Fruit fly (Drosophila melanogaster) whole organism, embryonic: ENCODE results near the gene Tig.

Source experiments
- Atf3 ChIP-seq: fragments of 200-800 bp; sonication (Bioruptor generic); optimal IDR thresholded peaks from 3 replicates; lab custom pipeline; 2016; ENCODE audit warnings: missing biosample characterization, missing genetic modification characterization
- B-H1 ChIP-seq: fragments of 200-800 bp; sonication (Bioruptor generic); IDR thresholded peaks from 3 replicates; pipeline ENCODE4 v1.3.6; 2022; ENCODE audit warnings: missing biosample characterization, missing genetic modification characterization
- CG12744 ChIP-seq: fragments of 200-800 bp; sonication (Bioruptor generic); optimal IDR thresholded peaks from 2 replicates; lab custom pipeline; 2016; ENCODE audit warnings: missing biosample characterization, missing genetic modification characterization
- CG12769 ChIP-seq: fragments of 200-800 bp; sonication (Bioruptor generic); optimal IDR thresholded peaks from 2 replicates; lab custom pipeline; 2019; ENCODE audit warnings: missing biosample characterization, mild to moderate bottlenecking, missing genetic modification characterization, moderate library complexity
- CG13894 ChIP-seq: fragments of 200-800 bp; sonication (Bioruptor generic); optimal IDR thresholded peaks from 3 replicates; lab custom pipeline; 2018; ENCODE audit warnings: missing biosample characterization, mild to moderate bottlenecking, missing genetic modification characterization, moderate library complexity
- CG1529 ChIP-seq: fragments of 200-800 bp; sonication (Bioruptor generic); optimal IDR thresholded peaks from 3 replicates; lab custom pipeline; 2018; ENCODE audit warnings: missing biosample characterization, missing genetic modification characterization
- CG15601 ChIP-seq: fragments of 200-800 bp; sonication (Bioruptor generic); optimal IDR thresholded peaks from 3 replicates; lab custom pipeline; 2019; ENCODE audit warnings: missing biosample characterization, mild to moderate bottlenecking, missing genetic modification characterization, moderate library complexity
- CG1603 ChIP-seq: fragments of 200-800 bp; sonication (Bioruptor generic); optimal IDR thresholded peaks from 2 replicates; lab custom pipeline; 2019; ENCODE audit warnings: missing biosample characterization, mild to moderate bottlenecking, missing genetic modification characterization, moderate library complexity
- CG17328 ChIP-seq: fragments of 200-800 bp; sonication (Bioruptor generic); IDR thresholded peaks from 2 replicates; pipeline ENCODE4 v1.3.6; 2022; ENCODE audit warnings: missing biosample characterization, missing genetic modification characterization
- CG18599 ChIP-seq: fragments of 200-800 bp; sonication (Bioruptor generic); optimal IDR thresholded peaks from 3 replicates; lab custom pipeline; 2017; ENCODE audit warnings: missing biosample characterization, missing genetic modification characterization, mild to moderate bottlenecking, moderate library complexity, missing genetic modification reagents
- CG2129 ChIP-seq: fragments of 200-800 bp; sonication (Bioruptor generic); IDR thresholded peaks from 2 replicates; pipeline ENCODE4 v1.3.6; 2022; ENCODE audit warnings: missing biosample characterization, missing genetic modification characterization; ENCODE audit not compliant: partially characterized antibody
- CG4360 ChIP-seq: fragments of 200-800 bp; sonication (Bioruptor generic); IDR thresholded peaks from 2 replicates; pipeline ENCODE4 v1.3.6; 2022; ENCODE audit warnings: missing biosample characterization, missing genetic modification characterization
- CG4617 ChIP-seq: fragments of 200-800 bp; sonication (Bioruptor generic); optimal IDR thresholded peaks from 3 replicates; lab custom pipeline; 2016; ENCODE audit warnings: missing biosample characterization, missing genetic modification characterization, borderline replicate concordance
- CG4707 ChIP-seq: fragments of 200-800 bp; sonication (Bioruptor generic); optimal IDR thresholded peaks from 2 replicates; lab custom pipeline; 2018; ENCODE audit warnings: missing biosample characterization, mild to moderate bottlenecking, missing genetic modification characterization, moderate library complexity
- CG6175 ChIP-seq: fragments of 200-800 bp; sonication (Bioruptor generic); IDR thresholded peaks from 3 replicates; pipeline ENCODE4 v1.3.6; 2022; ENCODE audit warnings: missing biosample characterization, missing genetic modification characterization
- CG6689 ChIP-seq: fragments of 200-800 bp; sonication (Bioruptor generic); IDR thresholded peaks from 2 replicates; pipeline ENCODE4 v1.3.6; 2022; ENCODE audit warnings: missing biosample characterization, missing genetic modification characterization
- CG8924 ChIP-seq: fragments of 200-800 bp; optimal IDR thresholded peaks from 3 replicates; lab custom pipeline; 2019; ENCODE audit warnings: missing biosample characterization, mild to moderate bottlenecking, missing genetic modification characterization, moderate library complexity
- CG9797 ChIP-seq: fragments of 200-800 bp; sonication (Bioruptor generic); optimal IDR thresholded peaks from 3 replicates; lab custom pipeline; 2018; ENCODE audit warnings: missing biosample characterization, mild to moderate bottlenecking, missing genetic modification characterization
- E2f2 ChIP-seq: fragments of 200-800 bp; sonication (Bioruptor generic); IDR thresholded peaks from 2 replicates; pipeline ENCODE4 v1.3.6; 2022; ENCODE audit warnings: missing biosample characterization, missing genetic modification characterization
- HLH54F ChIP-seq: fragments of 200-800 bp; sonication (Bioruptor generic); optimal IDR thresholded peaks from 3 replicates; lab custom pipeline; 2016; ENCODE audit warnings: missing biosample characterization, missing genetic modification characterization
- Hmx ChIP-seq: fragments of 200-800 bp; sonication (Bioruptor generic); optimal IDR thresholded peaks from 2 replicates; lab custom pipeline; 2016; ENCODE audit warnings: missing biosample characterization, missing genetic modification characterization
- Hr3 ChIP-seq: fragments of 200-800 bp; sonication (Bioruptor generic); optimal IDR thresholded peaks from 3 replicates; lab custom pipeline; 2016; ENCODE audit warnings: missing biosample characterization, missing genetic modification characterization
- Jarid2 ChIP-seq: fragments of 200-800 bp; sonication (Bioruptor generic); optimal IDR thresholded peaks from 3 replicates; lab custom pipeline; 2017; ENCODE audit warnings: mild to moderate bottlenecking, missing biosample characterization, missing genetic modification reagents, missing genetic modification characterization
- MBD-R2 ChIP-seq: fragments of 200-800 bp; sonication (Bioruptor generic); IDR thresholded peaks from 2 replicates; pipeline ENCODE4 v1.3.6; 2022; ENCODE audit warnings: missing biosample characterization, missing genetic modification characterization
- MESR4 ChIP-seq: fragments of 200-800 bp; sonication (Bioruptor generic); optimal IDR thresholded peaks from 2 replicates; lab custom pipeline; 2018; ENCODE audit warnings: missing biosample characterization, mild to moderate bottlenecking, missing genetic modification characterization, moderate library complexity
- Meics ChIP-seq: fragments of 200-800 bp; sonication (Bioruptor generic); optimal IDR thresholded peaks from 2 replicates; lab custom pipeline; 2017; ENCODE audit warnings: missing biosample characterization, mild to moderate bottlenecking, missing genetic modification characterization
- NFAT ChIP-seq: fragments of 200-800 bp; sonication (Bioruptor generic); IDR thresholded peaks from 2 replicates; pipeline ENCODE4 v1.3.6; 2022; ENCODE audit warnings: missing biosample characterization, missing genetic modification characterization
- Neu2 ChIP-seq: fragments of 200-800 bp; sonication (Bioruptor generic); optimal IDR thresholded peaks from 3 replicates; lab custom pipeline; 2016; ENCODE audit warnings: missing biosample characterization, missing genetic modification characterization, borderline replicate concordance
- Nf-YB ChIP-seq: fragments of 200-800 bp; sonication (Bioruptor generic); optimal IDR thresholded peaks from 3 replicates; lab custom pipeline; 2019; ENCODE audit warnings: missing biosample characterization, mild to moderate bottlenecking, missing genetic modification characterization, moderate library complexity
- Nf-YC ChIP-seq: fragments of 200-800 bp; optimal IDR thresholded peaks from 3 replicates; lab custom pipeline; 2019; ENCODE audit warnings: missing biosample characterization, mild to moderate bottlenecking, missing genetic modification characterization, moderate library complexity
- NfI ChIP-seq: fragments of 200-800 bp; sonication (Bioruptor generic); optimal IDR thresholded peaks from 3 replicates; lab custom pipeline; 2018; ENCODE audit warnings: missing biosample characterization, mild to moderate bottlenecking, missing genetic modification characterization, moderate library complexity
- amos ChIP-seq: fragments of 200-800 bp; sonication (Bioruptor generic); IDR thresholded peaks from 2 replicates; pipeline ENCODE4 v1.3.6; 2022; ENCODE audit warnings: missing biosample characterization, missing genetic modification characterization; ENCODE audit not compliant: partially characterized antibody
- chinmo ChIP-seq: fragments of 200-800 bp; sonication (Bioruptor generic); IDR thresholded peaks from 4 replicates; pipeline ENCODE4 v1.3.6; 2022; ENCODE audit warnings: missing biosample characterization, missing genetic modification characterization; ENCODE audit not compliant: partially characterized antibody
- chn ChIP-seq: fragments of 200-800 bp; sonication (Bioruptor generic); optimal IDR thresholded peaks from 2 replicates; lab custom pipeline; 2016; ENCODE audit warnings: missing biosample characterization, missing genetic modification characterization
- ci ChIP-seq: fragments of 200-800 bp; sonication (Bioruptor generic); IDR thresholded peaks from 3 replicates; pipeline ENCODE4 v1.3.6; 2022; ENCODE audit warnings: missing biosample characterization, missing genetic modification characterization
- da ChIP-seq: fragments of 200-800 bp; sonication (Bioruptor generic); optimal IDR thresholded peaks from 2 replicates; lab custom pipeline; 2016; ENCODE audit warnings: missing biosample characterization, missing genetic modification characterization
- exex ChIP-seq: fragments of 200-800 bp; sonication (Bioruptor generic); optimal IDR thresholded peaks from 4 replicates; lab custom pipeline; 2018; ENCODE audit warnings: missing biosample characterization, mild to moderate bottlenecking, missing genetic modification characterization, moderate library complexity
- ftz-f1 ChIP-seq: fragments of 200-800 bp; sonication (Bioruptor generic); optimal IDR thresholded peaks from 2 replicates; lab custom pipeline; 2016; ENCODE audit warnings: missing biosample characterization, missing genetic modification characterization
- gcm2 ChIP-seq: fragments of 200-800 bp; sonication (Bioruptor generic); optimal IDR thresholded peaks from 2 replicates; lab custom pipeline; 2016; ENCODE audit warnings: missing biosample characterization, missing genetic modification characterization
- grau ChIP-seq: fragments of 200-800 bp; optimal IDR thresholded peaks from 3 replicates; lab custom pipeline; 2019; ENCODE audit warnings: missing biosample characterization, mild to moderate bottlenecking, missing genetic modification characterization, moderate library complexity
- hbn ChIP-seq: fragments of 200-800 bp; sonication (Bioruptor generic); IDR thresholded peaks from 2 replicates; pipeline ENCODE4 v1.3.6; 2022; ENCODE audit warnings: missing biosample characterization, missing genetic modification characterization; ENCODE audit not compliant: partially characterized antibody
- hkb ChIP-seq, 2 experiments: fragments of 200-800 bp in 1 of 2; fragments of >200 bp in 1 of 2; sonication (Bioruptor generic) in 1 of 2; IDR thresholded peaks in 1 of 2; optimal IDR thresholded peaks in 1 of 2; 2 replicates each; pipeline versions ENCODE4 v1.3.6 to Lab custom; 2017 to 2022; ENCODE audit warnings: missing biosample characterization in 1 of 2, missing genetic modification characterization in 1 of 2
- maf-S ChIP-seq: fragments of 200-800 bp; sonication (Bioruptor generic); optimal IDR thresholded peaks from 2 replicates; lab custom pipeline; 2016; ENCODE audit warnings: missing biosample characterization, missing genetic modification characterization
- nmo ChIP-seq: fragments of 200-800 bp; sonication (Bioruptor generic); optimal IDR thresholded peaks from 2 replicates; lab custom pipeline; 2018; ENCODE audit warnings: missing biosample characterization, mild to moderate bottlenecking, missing genetic modification characterization, moderate library complexity
- pzg ChIP-seq: fragments of 200-800 bp; sonication (Bioruptor generic); optimal IDR thresholded peaks from 3 replicates; lab custom pipeline; 2018; ENCODE audit warnings: missing biosample characterization, mild to moderate bottlenecking, missing genetic modification characterization, moderate library complexity
- rib ChIP-seq: fragments of 200-800 bp; sonication (Bioruptor generic); IDR thresholded peaks from 2 replicates; pipeline ENCODE4 v1.3.6; 2022; ENCODE audit warnings: missing biosample characterization, missing genetic modification characterization
- row ChIP-seq: fragments of 200-800 bp; sonication (Bioruptor generic); IDR thresholded peaks from 3 replicates; pipeline ENCODE4 v1.3.6; 2022; ENCODE audit warnings: missing biosample characterization, missing genetic modification characterization
- sob ChIP-seq: fragments of 200-800 bp; sonication (Bioruptor generic); IDR thresholded peaks from 2 replicates; pipeline ENCODE4 v1.3.6; 2022; ENCODE audit warnings: missing biosample characterization, missing genetic modification characterization
- tna ChIP-seq: fragments of 200-800 bp; sonication (Bioruptor generic); IDR thresholded peaks from 2 replicates; pipeline ENCODE4 v1.3.6; 2022; ENCODE audit warnings: missing biosample characterization, missing genetic modification characterization; ENCODE audit not compliant: partially characterized antibody
- usp ChIP-seq: fragments of >200 bp; optimal IDR thresholded peaks from 2 replicates; lab custom pipeline; 2017; ENCODE audit warnings: missing biosample characterization, missing genetic modification characterization

Tig gene

DNA sequence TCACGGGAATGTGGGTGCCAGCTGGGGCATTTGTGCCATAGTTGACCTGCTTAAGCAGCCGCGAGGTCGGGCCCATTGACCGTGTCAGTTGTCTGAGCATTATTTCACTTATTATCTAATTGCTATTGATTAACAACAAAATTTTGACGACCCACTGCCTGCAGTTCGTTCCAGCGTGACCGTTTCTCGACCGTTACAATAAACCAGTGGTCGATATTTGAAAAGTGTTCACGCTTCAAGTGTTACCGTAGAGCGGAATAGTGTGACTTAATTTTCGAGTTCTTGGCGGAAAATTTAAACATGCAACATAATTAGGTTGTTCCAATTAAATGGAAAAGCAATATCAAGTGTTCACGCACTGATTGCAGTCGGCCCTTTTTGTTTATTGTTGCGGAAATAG, 44.4 kb upstream of the Tig start, which contains the start of gene HemK1 (continued):
- TF ChIP-seq CG6689 (GFP tag; lab: Robert Waterston, UW) (no peak), pzg (GFP tag; lab: Kevin White, UChicago) (peak; percentile 98), Neu2 (GFP tag; lab: Kevin White, UChicago) (no peak), CG1529 (no peak), NfI (peak; percentile 4), CG6175 (GFP tag; lab: Robert Waterston, UW) (no peak), CG12769 (tag; lab: Kevin White, UChicago) (peak; percentile 50), row (peak; percentile 40; the same call in 1 of the 3 replicates), chn (GFP tag; lab: Kevin White, UChicago) (peak; percentile 19), CG9797 (GFP tag; lab: Kevin White, UChicago) (peak; percentile 99), Hr3 (GFP tag; lab: Kevin White, UChicago) (peak; percentile 4), CG4360 (GFP tag; lab: Robert Waterston, UW) (no peak), ci (0 out of 3 replicates have a peak, but pooled peaks have one; percentile 34), sob (GFP tag; lab: Robert Waterston, UW) (0 out of 2 replicates have a peak, but pooled peaks have one; percentile 23), CG15601 (tag; lab: Kevin White, UChicago) (peak; percentile 31), Hmx (GFP tag; lab: Kevin White, UChicago) (no peak), CG13894 (tag; lab: Kevin White, UChicago) (peak; percentile 26), amos (GFP tag; lab: Robert Waterston, UW) (peak; percentile 58; the same call in 1 of the 2 replicates), Jarid2 (GFP tag; lab: Kevin White, UChicago) (no peak), CG2129 (GFP tag; lab: Robert Waterston, UW) (peak; percentile 14; the same call in 1 of the 2 replicates), HLH54F (GFP tag; lab: Kevin White, UChicago) (peak; percentile 7), Nf-YC (tag; lab: Kevin White, UChicago) (peak; percentile 17), maf-S (GFP tag; lab: Kevin White, UChicago) (no peak), da (GFP tag; lab: Kevin White, UChicago) (no peak), chinmo (peak; percentile 56; the same call in 1 of the 4 replicates), CG8924 (tag; lab: Kevin White, UChicago) (peak; percentile 3), Atf3 (GFP tag; lab: Kevin White, UChicago) (no peak), B-H1 (no peak), CG4707 (GFP tag; lab: Kevin White, UChicago) (peak; percentile 5), CG17328 (GFP tag; lab: Robert Waterston, UW) (no peak), Nf-YB (GFP tag; lab: Kevin White, UChicago) (peak; percentile 7), Meics (no peak), exex (tag; lab: Kevin White, UChicago) (peak; percentile 17), NFAT (GFP tag; lab: Robert Waterston, UW) (no peak), CG1603 (tag; lab: Kevin White, UChicago) (peak; percentile 84), nmo (GFP tag; lab: Kevin White, UChicago) (peak; percentile 43), grau (tag; lab: Kevin White, UChicago) (peak; percentile 21), E2f2 (GFP tag; lab: Robert Waterston, UW) (peak; percentile 97)

DNA sequence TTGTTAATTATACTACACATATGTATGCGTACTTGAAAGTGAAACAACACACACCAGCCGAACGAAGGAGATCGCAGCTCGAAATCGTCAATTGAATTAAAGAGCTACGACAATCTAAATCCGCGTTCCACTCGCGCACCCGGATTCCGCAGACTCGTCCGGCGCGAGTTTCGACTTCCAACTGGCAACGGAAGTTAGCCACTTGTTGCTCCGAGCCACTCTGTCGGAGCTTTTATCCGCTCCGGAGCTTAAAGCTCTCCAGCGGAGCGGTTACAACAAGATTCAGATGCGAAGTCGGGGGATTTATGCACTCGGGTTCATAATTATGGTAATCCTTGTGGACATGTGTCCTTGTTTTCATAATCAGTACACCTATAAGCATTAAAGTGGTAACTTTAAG, 42.4 kb upstream of the Tig start, which contains the start of gene Rchy1:
Rchy1 (minus strand) TSS at position 173 of the 400 bp plus-strand sequence.
- TF ChIP-seq ftz-f1 (GFP tag; lab: Kevin White, UChicago) (peak; percentile 25), CG12744 (no peak), gcm2 (GFP tag; lab: Kevin White, UChicago) (no peak), NFAT (GFP tag; lab: Robert Waterston, UW) (peak; percentile 54; the same call in 1 of the 2 replicates), hbn (no peak), CG18599 (GFP tag; lab: Kevin White, UChicago) (peak; percentile 9), Hr3 (GFP tag; lab: Kevin White, UChicago) (no peak), usp (GFP tag; lab: Kevin White, UChicago) (no peak), hkb (optimal IDR thresholded peaks at IDR 0.05; lab: Kevin White, UChicago) (no peak), hkb (GFP tag; IDR thresholded peaks at IDR 0.05; lab: Robert Waterston, UW) (peak; percentile 51; the same call in 1 of the 2 replicates), CG4617 (GFP tag; lab: Kevin White, UChicago) (no peak), tna (no peak; the same call in 1 of the 2 replicates), rib (GFP tag; lab: Robert Waterston, UW) (0 out of 2 replicates have a peak, but pooled peaks have one; percentile 37), MBD-R2 (GFP tag; lab: Robert Waterston, UW) (peak; percentile 11; the same call in 1 of the 2 replicates), MESR4 (GFP tag; lab: Kevin White, UChicago) (peak; percentile 3)
